Worm (Caenorhabditis elegans) whole organism, L4 larva: ENCODE measurements around the gene cdh-9.

Experiments used
- dve-1 ChIP-seq: sonication (generic microtip); optimal IDR thresholded peaks from 2 replicates; lab custom pipeline; 2017; ENCODE audit warnings: antibody characterized with exemption, mild to moderate bottlenecking, missing genetic modification characterization, missing compliant biosample characterization; ENCODE audit not compliant: insufficient read depth
- egl-27 ChIP-seq: sonication (generic microtip); optimal IDR thresholded peaks from 3 replicates; lab custom pipeline; 2017; ENCODE audit warnings: missing biosample characterization, missing genetic modification reagents, missing genetic modification characterization
- lin-1 ChIP-seq: fragments of 200-800 bp; sonication (Bioruptor generic); IDR thresholded peaks from 2 replicates; pipeline ENCODE4 v1.3.6; 2022; ENCODE audit warnings: missing genetic modification reagents, missing genetic modification characterization, missing compliant biosample characterization
- lin-15B ChIP-seq: fragments of 150-350 bp; sonication (generic microtip); optimal IDR thresholded peaks from 3 replicates; lab custom pipeline; 2014; ENCODE audit warnings: missing biosample characterization, missing genetic modification characterization
- lin-29 ChIP-seq: fragments of 200-800 bp; sonication (Bioruptor generic); IDR thresholded peaks from 2 replicates; pipeline ENCODE4 v1.3.6; 2022; ENCODE audit warnings: missing genetic modification reagents, missing genetic modification characterization, missing compliant biosample characterization
- lin-39 ChIP-seq: fragments of 150-350 bp; optimal IDR thresholded peaks from 2 replicates; lab custom pipeline; 2014; ENCODE audit warnings: missing biosample characterization, missing genetic modification reagents, missing genetic modification characterization
- mdl-1 ChIP-seq, 2 experiments: fragments of 150-350 bp in 1 of 2; sonication (generic microtip) in 1 of 2; optimal IDR thresholded peaks; 2 replicates each; lab custom pipeline; 2014 to 2017; ENCODE audit warnings: missing biosample characterization in 2 of 2, missing genetic modification characterization in 2 of 2
- mep-1 ChIP-seq: fragments of 150-350 bp; sonication (generic microtip); optimal IDR thresholded peaks from 3 replicates; lab custom pipeline; 2014; ENCODE audit warnings: missing biosample characterization, missing genetic modification characterization
- nhr-11 ChIP-seq: fragments of 150-350 bp; optimal IDR thresholded peaks from 2 replicates; lab custom pipeline; 2014; ENCODE audit warnings: missing biosample characterization, missing genetic modification characterization
- nhr-25 ChIP-seq: sonication (generic microtip); optimal IDR thresholded peaks from 2 replicates; lab custom pipeline; 2017; ENCODE audit warnings: missing genetic modification characterization, mild to moderate bottlenecking, missing compliant biosample characterization, antibody characterized with exemption, moderate library complexity, borderline replicate concordance; ENCODE audit not compliant: insufficient read depth
- nhr-28 ChIP-seq: fragments of 150-350 bp; optimal IDR thresholded peaks from 2 replicates; lab custom pipeline; 2014; ENCODE audit warnings: missing biosample characterization, missing genetic modification characterization
- skn-1 ChIP-seq: fragments of 150-350 bp; optimal IDR thresholded peaks from 2 replicates; lab custom pipeline; 2014; ENCODE audit warnings: missing biosample characterization, missing genetic modification characterization
- zag-1 ChIP-seq: fragments of 150-350 bp; optimal IDR thresholded peaks from 2 replicates; lab custom pipeline; 2014; ENCODE audit warnings: missing biosample characterization, missing genetic modification characterization

DNA sequence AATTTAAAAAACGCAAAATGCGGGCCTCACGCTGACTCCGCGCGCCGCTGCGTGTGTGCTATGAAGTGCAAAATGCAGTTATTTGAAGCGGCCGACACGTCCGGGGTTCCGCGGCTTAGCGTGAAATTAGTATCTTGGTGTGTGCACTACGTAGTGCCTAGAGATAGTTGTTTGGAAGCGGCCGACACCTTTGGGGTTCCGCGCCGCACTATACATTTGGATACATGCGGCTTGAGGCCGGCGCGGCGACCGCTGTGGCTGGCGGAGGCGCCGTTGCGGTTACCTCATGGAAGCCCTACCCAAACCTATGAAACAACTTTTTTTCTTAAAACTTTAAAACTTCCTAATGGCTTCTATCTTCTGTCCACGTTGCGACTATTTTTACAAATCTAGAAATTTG is 34.1 kb downstream of the cdh-9 start:
- TF ChIP-seq lin-39 (tag; lab: Kevin White, UChicago) (no peak), egl-27 (no peak), lin-1 (GFP tag; lab: Robert Waterston, UW) (no peak), lin-29 (GFP tag; lab: Robert Waterston, UW) (no peak), nhr-25 (tag; lab: Kevin White, UChicago) (no peak), skn-1 (tag; lab: Kevin White, UChicago) (no peak), nhr-11 (tag; lab: Kevin White, UChicago) (no peak), lin-15B (no peak), mdl-1 (tag; optimal IDR thresholded peaks at IDR 0.05; lab: Kevin White, UChicago) (no peak), mep-1 (no peak), zag-1 (tag; lab: Kevin White, UChicago) (no peak), nhr-28 (tag; lab: Kevin White, UChicago) (no peak), dve-1 (no peak)
